Fruit fly (Drosophila melanogaster): ENCODE data around the gene Pgant4.

Pgant4 gene

dm6 chr2L:3440322-3440721 lies 32.1 kb upstream of the Pgant4 start (continued):
- TF ChIP-seq Fer1 (GFP tag; optimal IDR thresholded peaks at IDR 0.05): peak; percentile 73
- TF ChIP-seq CG13123 (GFP tag; optimal IDR thresholded peaks at IDR 0.05): no peak
- TF ChIP-seq cas (GFP tag; IDR thresholded peaks at IDR 0.05): peak; percentile 73
- 0 out of 2 replicates have a peak, but pooled peaks have one; percentile 38 for TF ChIP-seq CG17612 (GFP tag; IDR thresholded peaks at IDR 0.05)
- TF ChIP-seq CG34422 (GFP tag; IDR thresholded peaks at IDR 0.05): peak; percentile 83; the same call in 2 of the 3 replicates
- no peak for TF ChIP-seq tll (GFP tag; optimal IDR thresholded peaks at IDR 0.05)
- TF ChIP-seq maf-S (GFP tag; optimal IDR thresholded peaks at IDR 0.05): peak; percentile 35
- TF ChIP-seq tna (GFP tag; IDR thresholded peaks at IDR 0.05; ENCODE audit: partially characterized antibody): no peak
- TF ChIP-seq lab (GFP tag; optimal IDR thresholded peaks at IDR 0.05): peak; percentile 80
- TF ChIP-seq Blimp-1 (GFP tag; optimal IDR thresholded peaks at IDR 0.05): peak; percentile 73
- peak; percentile 5 for TF ChIP-seq trh (GFP tag; optimal IDR thresholded peaks at IDR 0.05)
- peak; percentile 84 for TF ChIP-seq vvl (GFP tag; IDR thresholded peaks at IDR 0.05)
- TF ChIP-seq toy (GFP tag; IDR thresholded peaks at IDR 0.05): no peak
- no peak for TF ChIP-seq Hand (GFP tag; optimal IDR thresholded peaks at IDR 0.05)
- no peak for TF ChIP-seq CG4617 (GFP tag; optimal IDR thresholded peaks at IDR 0.05; ENCODE audit: borderline replicate concordance)
- TF ChIP-seq YL-1 (GFP tag; optimal IDR thresholded peaks at IDR 0.05): no peak
- peak; percentile 33 for TF ChIP-seq CG17802 (tag; optimal IDR thresholded peaks at IDR 0.05)
- TF ChIP-seq ac (GFP tag; optimal IDR thresholded peaks at IDR 0.05): no peak
- no peak for TF ChIP-seq C15 (GFP tag; IDR thresholded peaks at IDR 0.05)
- peak; percentile 58; the same call in 1 of the 2 replicates for TF ChIP-seq CG11247 (GFP tag; IDR thresholded peaks at IDR 0.05)
- peak; percentile 65; the same call in 1 of the 2 replicates for TF ChIP-seq danr (GFP tag; IDR thresholded peaks at IDR 0.05)
- TF ChIP-seq Meics (GFP tag; optimal IDR thresholded peaks at IDR 0.05): peak; percentile 62
- TF ChIP-seq CG10979 (tag; optimal IDR thresholded peaks at IDR 0.05): peak; percentile 74
- TF ChIP-seq amos (GFP tag; IDR thresholded peaks at IDR 0.05; ENCODE audit: partially characterized antibody): no peak
- TF ChIP-seq CG18599 (GFP tag; optimal IDR thresholded peaks at IDR 0.05): peak; percentile 72
- no peak for TF ChIP-seq fd102C (GFP tag; optimal IDR thresholded peaks at IDR 0.05)
- TF ChIP-seq Lhr (GFP tag; optimal IDR thresholded peaks at IDR 0.05): no peak
- TF ChIP-seq aop (GFP tag; IDR thresholded peaks at IDR 0.05): no peak
- TF ChIP-seq Bdp1 (GFP tag; optimal IDR thresholded peaks at IDR 0.05): no peak
- TF ChIP-seq al (GFP tag; IDR thresholded peaks at IDR 0.05): peak; percentile 54
- TF ChIP-seq CG2875 (GFP tag; optimal IDR thresholded peaks at IDR 0.05): peak; percentile 54
- no peak for TF ChIP-seq CG11398 (GFP tag; optimal IDR thresholded peaks at IDR 0.05)
- peak; percentile 82 for TF ChIP-seq lmd (GFP tag; IDR thresholded peaks at IDR 0.05)
- peak; percentile 50 for TF ChIP-seq en (GFP tag; optimal IDR thresholded peaks at IDR 0.05)
- TF ChIP-seq CG3847 (GFP tag; IDR thresholded peaks at IDR 0.05): peak; percentile 30; the same call in 1 of the 2 replicates
- TF ChIP-seq Chrac-16 (GFP tag; optimal IDR thresholded peaks at IDR 0.05): peak; percentile 59
- peak; percentile 39 for TF ChIP-seq CG12659 (GFP tag; optimal IDR thresholded peaks at IDR 0.05)
- no peak for TF ChIP-seq CG8290 (GFP tag; optimal IDR thresholded peaks at IDR 0.05)
- TF ChIP-seq CG8290 (tag; optimal IDR thresholded peaks at IDR 0.05): peak in 1 of 2 experiments; percentile 38
- TF ChIP-seq slou (GFP tag; optimal IDR thresholded peaks at IDR 0.05): no peak
- no peak for TF ChIP-seq ftz-f1 (GFP tag; optimal IDR thresholded peaks at IDR 0.05)
- TF ChIP-seq hb (GFP tag; IDR thresholded peaks at IDR 0.05; ENCODE audit: partially characterized antibody): no peak
- TF ChIP-seq insv (GFP tag; optimal IDR thresholded peaks at IDR 0.05): no peak
- peak; percentile 68 for TF ChIP-seq CG7839 (tag; optimal IDR thresholded peaks at IDR 0.05)
- no peak for TF ChIP-seq Dp (GFP tag; optimal IDR thresholded peaks at IDR 0.05)
- TF ChIP-seq yki (optimal IDR thresholded peaks at IDR 0.05): no peak
- TF ChIP-seq ap (GFP tag; IDR thresholded peaks at IDR 0.05): peak; percentile 43; the same call in 1 of the 2 replicates
- TF ChIP-seq H2.0 (GFP tag; IDR thresholded peaks at IDR 0.05): peak; percentile 63
- TF ChIP-seq ems (GFP tag; optimal IDR thresholded peaks at IDR 0.05): peak; percentile 24
- TF ChIP-seq trem (tag; optimal IDR thresholded peaks at IDR 0.05): peak; percentile 29
- peak; percentile 56 for TF ChIP-seq CG31224 (GFP tag; IDR thresholded peaks at IDR 0.05)
- peak; percentile 8 for TF ChIP-seq CTCF (GFP tag; optimal IDR thresholded peaks at IDR 0.05)
